Worm (Caenorhabditis elegans) whole organism, early embryonic: ENCODE data around the gene xbx-9.

Source experiments
- ama-1 ChIP-seq: fragments of 150-350 bp; optimal IDR thresholded peaks from 2 replicates; lab custom pipeline; 2014
- tra-4 ChIP-seq: sonication (generic microtip); optimal IDR thresholded peaks from 2 replicates; lab custom pipeline; 2017; ENCODE audit warnings: missing genetic modification characterization, missing compliant biosample characterization

DNA sequence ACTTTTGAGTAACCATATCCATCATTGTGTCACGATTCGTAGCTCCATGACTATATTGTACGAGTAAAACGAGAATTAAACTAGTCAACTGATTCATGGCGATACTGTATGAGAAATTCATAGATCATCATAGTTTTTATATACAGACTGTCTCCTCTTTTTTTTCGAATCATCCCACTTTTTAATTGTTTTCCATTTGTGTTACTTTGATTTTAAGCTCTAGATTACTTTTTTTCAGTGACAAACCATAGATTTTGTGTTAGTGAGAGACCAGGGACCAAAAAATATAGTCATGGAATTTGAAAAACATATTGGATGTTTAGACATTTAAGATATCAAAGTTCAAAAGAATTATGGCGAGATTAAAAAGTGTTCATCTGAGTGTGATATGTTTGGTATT, 22.0 kb upstream of the xbx-9 start, which contains the start of gene R11D1.3:
- TF ChIP-seq ama-1 (lab: Kevin White, UChicago) (no peak), tra-4 (tag; lab: Kevin White, UChicago) (no peak)
